Worm (Caenorhabditis elegans) whole organism, L1 larva: ENCODE measurements around the gene igeg-1.

Experiments used
- C34B4.2 ChIP-seq: sonication (generic microtip); optimal IDR thresholded peaks from 2 replicates; lab custom pipeline; 2017; ENCODE audit warnings: mild to moderate bottlenecking, missing genetic modification characterization, missing compliant biosample characterization
- F16B12.6 ChIP-seq: fragments of 150-350 bp; optimal IDR thresholded peaks from 2 replicates; lab custom pipeline; 2014; ENCODE audit warnings: missing biosample characterization, missing genetic modification characterization
- aha-1 ChIP-seq: fragments of 150-350 bp; optimal IDR thresholded peaks from 2 replicates; lab custom pipeline; 2014; ENCODE audit warnings: missing biosample characterization, missing genetic modification characterization
- blmp-1 ChIP-seq: fragments of 150-350 bp; optimal IDR thresholded peaks from 2 replicates; lab custom pipeline; 2014; ENCODE audit warnings: missing biosample characterization, missing genetic modification characterization
- ceh-63 ChIP-seq: fragments of 200-800 bp; sonication (Bioruptor generic); optimal IDR thresholded peaks from 2 replicates; lab custom pipeline; 2018; ENCODE audit warnings: mild to moderate bottlenecking, missing genetic modification characterization, missing compliant biosample characterization
- ceh-8 ChIP-seq: fragments of 200-800 bp; sonication (Bioruptor generic); optimal IDR thresholded peaks from 2 replicates; lab custom pipeline; 2018; ENCODE audit warnings: mild to moderate bottlenecking, missing genetic modification characterization, moderate library complexity, missing compliant biosample characterization
- ceh-88 ChIP-seq: fragments of 200-800 bp; sonication (Bioruptor generic); IDR thresholded peaks from 2 replicates; pipeline ENCODE4 v1.3.6; 2022; ENCODE audit warnings: missing genetic modification characterization, missing compliant biosample characterization
- ceh-90 ChIP-seq: sonication (generic microtip); optimal IDR thresholded peaks from 2 replicates; lab custom pipeline; 2016; ENCODE audit warnings: missing genetic modification characterization, missing compliant biosample characterization
- elt-2 ChIP-seq: sonication (generic microtip); optimal IDR thresholded peaks from 2 replicates; lab custom pipeline; 2016; ENCODE audit warnings: missing genetic modification characterization, mild to moderate bottlenecking, inconsistent platforms, missing compliant biosample characterization, missing genetic modification reagents
- elt-3 ChIP-seq, 6 experiments: fragments of 150-350 bp in 1 of 6; sonication (generic microtip); optimal IDR thresholded peaks; 2 replicates each; lab custom pipeline; 2017 to 2018; ENCODE audit warnings: missing biosample characterization in 6 of 6, missing genetic modification characterization in 6 of 6, inconsistent platforms in 1 of 6
- fkh-4 ChIP-seq: sonication (generic microtip); optimal IDR thresholded peaks from 2 replicates; lab custom pipeline; 2016; ENCODE audit warnings: missing compliant biosample characterization, missing genetic modification characterization, borderline replicate concordance
- fkh-8 ChIP-seq: sonication (generic microtip); optimal IDR thresholded peaks from 2 replicates; lab custom pipeline; 2016; ENCODE audit warnings: mild to moderate bottlenecking, missing genetic modification characterization, missing compliant biosample characterization
- isw-1 ChIP-seq: fragments of 200-800 bp; sonication (Bioruptor generic); IDR thresholded peaks from 2 replicates; pipeline ENCODE4 v1.3.6; 2022; ENCODE audit warnings: missing genetic modification characterization, missing compliant biosample characterization
- lin-13 ChIP-seq: fragments of 150-350 bp; optimal IDR thresholded peaks from 2 replicates; lab custom pipeline; 2014; ENCODE audit warnings: missing biosample characterization, missing genetic modification reagents, missing genetic modification characterization
- lin-15B ChIP-seq: fragments of 150-350 bp; sonication (generic microtip); optimal IDR thresholded peaks from 3 replicates; lab custom pipeline; 2014; ENCODE audit warnings: missing biosample characterization, missing genetic modification characterization
- lin-35 ChIP-seq, 2 experiments: fragments of 150-350 bp; optimal IDR thresholded peaks; 2 replicates each; lab custom pipeline; 2014; ENCODE audit warnings: missing biosample characterization in 2 of 2, missing genetic modification characterization in 2 of 2, missing genetic modification reagents in 2 of 2
- lir-3 ChIP-seq: sonication (generic microtip); optimal IDR thresholded peaks from 2 replicates; lab custom pipeline; 2016; ENCODE audit warnings: mild to moderate bottlenecking, missing genetic modification characterization, moderate library complexity, missing compliant biosample characterization; ENCODE audit not compliant: poor library complexity
- mdl-1 ChIP-seq, 2 experiments: fragments of 150-350 bp; optimal IDR thresholded peaks; 2 replicates each; lab custom pipeline; 2014 to 2017; ENCODE audit warnings: missing biosample characterization in 2 of 2, missing genetic modification characterization in 2 of 2, inconsistent platforms in 1 of 2
- mef-2 ChIP-seq: fragments of 150-350 bp; optimal IDR thresholded peaks from 2 replicates; lab custom pipeline; 2014; ENCODE audit warnings: missing biosample characterization, missing genetic modification characterization
- nhr-12 ChIP-seq: sonication (generic microtip); optimal IDR thresholded peaks from 2 replicates; lab custom pipeline; 2017; ENCODE audit warnings: missing biosample characterization, missing genetic modification characterization
- nhr-76 ChIP-seq: sonication (generic microtip); optimal IDR thresholded peaks from 2 replicates; lab custom pipeline; 2017; ENCODE audit warnings: missing biosample characterization, missing genetic modification characterization
- nhr-85 ChIP-seq: sonication (generic microtip); peaks from one replicate; lab custom pipeline; 2016; ENCODE audit warnings: missing genetic modification characterization, inconsistent platforms, missing compliant biosample characterization
- pag-3 ChIP-seq: sonication (generic microtip); optimal IDR thresholded peaks from 2 replicates; lab custom pipeline; 2017; ENCODE audit warnings: missing genetic modification characterization, mild to moderate bottlenecking, missing compliant biosample characterization, antibody characterized with exemption, borderline replicate concordance; ENCODE audit not compliant: insufficient read depth
- pax-3 ChIP-seq: fragments of 200-800 bp; sonication (Bioruptor generic); optimal IDR thresholded peaks from 2 replicates; lab custom pipeline; 2018; ENCODE audit warnings: mild to moderate bottlenecking, missing genetic modification characterization, moderate library complexity, missing compliant biosample characterization
- pqm-1 ChIP-seq: sonication (generic microtip); optimal IDR thresholded peaks from 3 replicates; lab custom pipeline; 2017; ENCODE audit warnings: missing biosample characterization, missing genetic modification characterization
- snpc-4 ChIP-seq: fragments of 150-350 bp; optimal IDR thresholded peaks from 2 replicates; lab custom pipeline; 2014; ENCODE audit warnings: missing biosample characterization, missing genetic modification characterization
- sox-4 ChIP-seq: sonication (generic microtip); optimal IDR thresholded peaks from 2 replicates; lab custom pipeline; 2016; ENCODE audit warnings: missing genetic modification characterization, missing compliant biosample characterization
- tbx-2 ChIP-seq: sonication (generic microtip); optimal IDR thresholded peaks from 2 replicates; lab custom pipeline; 2016; ENCODE audit warnings: missing genetic modification characterization, missing compliant biosample characterization
- unc-30 ChIP-seq: sonication (generic microtip); optimal IDR thresholded peaks from 2 replicates; lab custom pipeline; 2017; ENCODE audit warnings: missing biosample characterization, missing genetic modification characterization
- zag-1 ChIP-seq: fragments of 150-350 bp; optimal IDR thresholded peaks from 2 replicates; lab custom pipeline; 2014; ENCODE audit warnings: missing biosample characterization, missing genetic modification characterization
- ztf-11 ChIP-seq, 2 experiments: sonication (generic microtip); optimal IDR thresholded peaks; 2 replicates each; lab custom pipeline; 2016 to 2017; ENCODE audit warnings: missing genetic modification characterization in 2 of 2, missing biosample characterization in 1 of 2, missing compliant biosample characterization in 1 of 2
- ztf-4 ChIP-seq: fragments of 150-350 bp; optimal IDR thresholded peaks from 2 replicates; lab custom pipeline; 2014; ENCODE audit warnings: missing biosample characterization, missing genetic modification characterization

igeg-1 gene

DNA sequence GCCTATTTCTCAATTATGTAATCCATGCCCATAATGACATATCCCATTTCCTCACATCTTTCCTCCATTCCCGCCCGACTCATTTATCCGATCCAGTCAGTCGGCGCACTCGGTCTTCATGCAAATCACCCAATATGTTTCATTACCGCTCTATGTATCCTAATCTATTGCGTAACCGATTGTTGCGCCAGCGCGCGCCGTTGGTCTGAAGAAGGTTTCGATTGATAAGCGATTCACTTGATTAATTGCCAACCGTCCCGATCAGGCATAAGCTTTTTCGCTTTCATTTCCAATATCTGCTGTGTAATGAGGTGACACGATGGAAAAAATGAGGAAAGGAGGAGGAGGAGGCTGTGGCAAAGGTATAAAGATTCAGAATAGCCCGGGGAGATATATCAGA lies 44.3 kb upstream of the igeg-1 start:
- TF ChIP-seq lir-3 (no peak), blmp-1 (tag; lab: Kevin White, UChicago) (peak; percentile 98), snpc-4 (tag; lab: Kevin White, UChicago) (no peak), fkh-8 (no peak), zag-1 (tag; lab: Kevin White, UChicago) (no peak)

- TF ChIP-seq sox-4 (tag; lab: Kevin White, UChicago) (no peak), lin-15B (tag; lab: Kevin White, UChicago) (no peak), elt-2 (no peak), F16B12.6 (tag; lab: Kevin White, UChicago) (no peak), pqm-1 (no peak), ceh-90 (tag; lab: Kevin White, UChicago) (no peak), zag-1 (tag; lab: Kevin White, UChicago) (no peak), isw-1 (GFP tag; lab: Robert Waterston, UW) (no peak), lin-35 (GFP tag; optimal IDR thresholded peaks at IDR 0.05; lab: Kevin White, UChicago) (no peak), fkh-8 (no peak), ztf-11 (tag; optimal IDR thresholded peaks at IDR 0.05; lab: Kevin White, UChicago) (no peak)
Observed at ce11 chrIV:4519714-4520113, 42.7 kb upstream of the igeg-1 start.

DNA sequence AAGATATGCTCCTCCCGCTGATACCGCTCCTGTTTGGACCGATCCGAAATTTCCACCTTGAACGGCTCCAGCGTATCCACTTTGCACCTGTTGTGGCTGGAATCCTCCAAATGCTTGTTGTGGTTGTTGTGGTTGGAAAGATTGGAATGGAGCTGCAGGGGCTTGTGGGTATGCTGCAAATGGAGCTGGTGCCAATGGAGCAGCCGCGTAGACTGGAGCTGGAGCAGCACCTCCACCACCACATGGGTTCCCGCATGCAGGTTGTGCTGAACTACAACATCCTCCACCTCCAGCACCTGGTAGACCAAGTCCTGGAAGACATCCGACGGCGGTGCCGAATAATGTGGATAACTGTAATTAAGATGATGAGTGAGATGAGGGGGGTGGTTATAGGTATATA lies 39.0 kb upstream of the igeg-1 start:
- TF ChIP-seq nhr-85 (tag; lab: Kevin White, UChicago) = peak; percentile 35
- TF ChIP-seq ceh-88 (GFP tag; lab: Robert Waterston, UW) = no peak

- no peak for TF ChIP-seq lin-13 (GFP tag; lab: Kevin White, UChicago)
- no peak for TF ChIP-seq mdl-1 (tag; optimal IDR thresholded peaks at IDR 0.05; lab: Kevin White, UChicago)
- no peak for TF ChIP-seq elt-3 (tag; optimal IDR thresholded peaks at IDR 0.05; lab: Kevin White, UChicago)
Observed at ce11 chrIV:4524943-4525342, 37.5 kb upstream of the igeg-1 start, which contains the start of gene ZK180.6. Gene ZK180.6 (minus strand): TSS chrIV:4525043.

- TF ChIP-seq blmp-1 (tag; lab: Kevin White, UChicago) (peak; percentile 59), unc-30 (tag; lab: Kevin White, UChicago) (no peak)
Observed at ce11 chrIV:4526028-4526427, 36.4 kb upstream of the igeg-1 start.

DNA sequence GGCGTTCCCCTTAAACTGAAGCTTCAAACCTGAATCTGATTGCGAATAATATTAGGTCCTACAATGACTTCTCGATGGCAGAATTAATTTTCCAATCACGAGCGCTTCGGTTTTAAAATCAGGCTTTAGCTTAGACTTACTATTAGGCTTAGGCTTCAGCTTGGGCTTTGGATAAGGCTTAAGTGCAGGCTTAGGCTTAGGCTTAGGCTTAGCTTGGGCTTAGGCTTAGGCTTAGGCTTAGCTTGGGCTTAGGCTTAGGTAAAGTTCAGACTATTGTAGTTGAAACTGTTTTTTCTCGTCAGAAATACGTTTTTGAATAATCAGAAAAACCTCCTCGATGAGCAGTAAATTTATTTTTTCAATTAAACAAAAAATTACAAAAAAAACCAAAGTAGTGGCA lies 35.7 kb upstream of the igeg-1 start:
- no peak for TF ChIP-seq ceh-63
- TF ChIP-seq pag-3 (tag; lab: Kevin White, UChicago) = no peak
- no peak for TF ChIP-seq ceh-8
- no peak for TF ChIP-seq fkh-8
- TF ChIP-seq aha-1 (tag; lab: Kevin White, UChicago) = no peak
- no peak for TF ChIP-seq lin-13 (GFP tag; lab: Kevin White, UChicago)
- TF ChIP-seq C34B4.2 (tag; lab: Kevin White, UChicago) = no peak
- TF ChIP-seq fkh-4 = no peak
- TF ChIP-seq unc-30 (tag; lab: Kevin White, UChicago) = no peak
- TF ChIP-seq pax-3 (tag; lab: Kevin White, UChicago) = no peak
- TF ChIP-seq tbx-2 = no peak
- no peak for TF ChIP-seq nhr-76 (tag; lab: Kevin White, UChicago)
- TF ChIP-seq mef-2 (tag; lab: Kevin White, UChicago) = no peak
- no peak for TF ChIP-seq nhr-12 (tag; lab: Kevin White, UChicago)
- no peak for TF ChIP-seq ztf-4 (tag; lab: Kevin White, UChicago)
